Fruit fly (Drosophila melanogaster) whole organism, pupa: ENCODE results near the gene Taf10.

Experiments
- CG8159 ChIP-seq: fragments of 200-800 bp; sonication (Bioruptor generic); optimal IDR thresholded peaks from 3 replicates; lab custom pipeline; 2018; ENCODE audit warnings: missing biosample characterization, mild to moderate bottlenecking, missing genetic modification characterization, moderate library complexity
- rn ChIP-seq: fragments of 200-800 bp; sonication (Bioruptor generic); IDR thresholded peaks from 2 replicates; pipeline ENCODE4 v1.3.6; 2022; ENCODE audit warnings: missing biosample characterization, missing genetic modification characterization

dm6 chr2L:2724459-2724858 lies 43.2 kb upstream of the Taf10 start:
- TF ChIP-seq rn (GFP tag; lab: Robert Waterston, UW), result no peak
- TF ChIP-seq CG8159 (tag; lab: Kevin White, UChicago), result no peak
